Worm (Caenorhabditis elegans) whole organism, mixed stage, embryonic: ENCODE results near the gene C37C3.9.
A peak's percentile ranks its signal among the peaks of the same experiment; 100 is the strongest.

Experiments
- M03D4.4 ChIP-seq: sonication (generic microtip); optimal IDR thresholded peaks from 2 replicates; lab custom pipeline; 2017; ENCODE audit warnings: mild to moderate bottlenecking, missing genetic modification characterization, missing compliant biosample characterization
- bed-3 ChIP-seq: fragments of 200-800 bp; sonication (Bioruptor generic); optimal IDR thresholded peaks from 3 replicates; lab custom pipeline; 2018; ENCODE audit warnings: mild to moderate bottlenecking, missing genetic modification characterization, moderate library complexity, missing compliant biosample characterization
- blmp-1 ChIP-seq: fragments of 150-350 bp; optimal IDR thresholded peaks from 2 replicates; lab custom pipeline; 2014; ENCODE audit warnings: missing biosample characterization, missing genetic modification characterization
- ceh-43 ChIP-seq: fragments of 200-800 bp; sonication (Bioruptor generic); optimal IDR thresholded peaks from 2 replicates; lab custom pipeline; 2018; ENCODE audit warnings: mild to moderate bottlenecking, missing genetic modification characterization, moderate library complexity, missing compliant biosample characterization
- ceh-83 ChIP-seq: fragments of 200-800 bp; sonication (Bioruptor generic); optimal IDR thresholded peaks from 2 replicates; lab custom pipeline; 2018; ENCODE audit warnings: mild to moderate bottlenecking, missing genetic modification characterization, missing compliant biosample characterization
- ces-1 ChIP-seq: fragments of 150-350 bp; optimal IDR thresholded peaks from 2 replicates; lab custom pipeline; 2014; ENCODE audit warnings: missing biosample characterization, missing genetic modification reagents, missing genetic modification characterization
- drap-1 ChIP-seq: fragments of 200-800 bp; sonication (Bioruptor generic); optimal IDR thresholded peaks from 3 replicates; lab custom pipeline; 2018; ENCODE audit warnings: mild to moderate bottlenecking, missing genetic modification characterization, missing compliant biosample characterization
- elt-1 ChIP-seq: sonication (generic microtip); optimal IDR thresholded peaks from 2 replicates; lab custom pipeline; 2017; ENCODE audit warnings: missing genetic modification characterization, mild to moderate bottlenecking, missing compliant biosample characterization, antibody characterized with exemption, moderate library complexity, borderline replicate concordance; ENCODE audit not compliant: insufficient read depth
- elt-3 ChIP-seq: fragments of 150-350 bp; optimal IDR thresholded peaks from 2 replicates; lab custom pipeline; 2014; ENCODE audit warnings: missing biosample characterization, missing genetic modification characterization
- flh-1 ChIP-seq: fragments of 200-800 bp; sonication (Bioruptor generic); optimal IDR thresholded peaks from 2 replicates; lab custom pipeline; 2018; ENCODE audit warnings: mild to moderate bottlenecking, missing genetic modification characterization, moderate library complexity, missing compliant biosample characterization
- ham-2 ChIP-seq: fragments of 200-800 bp; sonication (Bioruptor generic); optimal IDR thresholded peaks from 2 replicates; lab custom pipeline; 2018; ENCODE audit warnings: mild to moderate bottlenecking, missing genetic modification characterization, missing compliant biosample characterization
- hlh-1 ChIP-seq: fragments of 150-350 bp; optimal IDR thresholded peaks from 2 replicates; lab custom pipeline; 2014; ENCODE audit warnings: missing biosample characterization, missing genetic modification reagents, missing genetic modification characterization
- lin-13 ChIP-seq: fragments of 150-350 bp; optimal IDR thresholded peaks from 2 replicates; lab custom pipeline; 2014; ENCODE audit warnings: missing biosample characterization, missing genetic modification characterization
- lin-32 ChIP-seq: fragments of 200-800 bp; sonication (Bioruptor generic); optimal IDR thresholded peaks from 2 replicates; lab custom pipeline; 2018; ENCODE audit warnings: mild to moderate bottlenecking, missing genetic modification characterization, missing compliant biosample characterization
- lsy-2 ChIP-seq: fragments of 150-350 bp; optimal IDR thresholded peaks from 2 replicates; lab custom pipeline; 2014; ENCODE audit warnings: missing biosample characterization, missing genetic modification characterization
- mab-5 ChIP-seq: fragments of 150-350 bp; optimal IDR thresholded peaks from 2 replicates; lab custom pipeline; 2014; ENCODE audit warnings: missing biosample characterization, missing genetic modification characterization
- mep-1 ChIP-seq: fragments of 150-350 bp; optimal IDR thresholded peaks from 2 replicates; lab custom pipeline; 2017; ENCODE audit warnings: missing biosample characterization, missing genetic modification reagents, missing genetic modification characterization, inconsistent platforms
- mls-2 ChIP-seq: sonication (generic microtip); optimal IDR thresholded peaks from 2 replicates; lab custom pipeline; 2016; ENCODE audit warnings: mild to moderate bottlenecking, missing genetic modification characterization, moderate library complexity, missing compliant biosample characterization
- nhr-2 ChIP-seq: fragments of 150-350 bp; optimal IDR thresholded peaks from 2 replicates; lab custom pipeline; 2014; ENCODE audit warnings: missing biosample characterization, missing genetic modification characterization
- nhr-237 ChIP-seq: fragments of 150-350 bp; optimal IDR thresholded peaks from 2 replicates; lab custom pipeline; 2014; ENCODE audit warnings: missing biosample characterization, missing genetic modification characterization
- nhr-28 ChIP-seq: fragments of 150-350 bp; optimal IDR thresholded peaks from 2 replicates; lab custom pipeline; 2014; ENCODE audit warnings: missing biosample characterization, missing genetic modification characterization
- pha-4 ChIP-seq: fragments of 150-350 bp; optimal IDR thresholded peaks from 2 replicates; lab custom pipeline; 2018; ENCODE audit warnings: missing biosample characterization, missing genetic modification reagents, missing genetic modification characterization
- sem-2 ChIP-seq: fragments of 200-800 bp; sonication (Bioruptor generic); optimal IDR thresholded peaks from 2 replicates; lab custom pipeline; 2018; ENCODE audit warnings: mild to moderate bottlenecking, missing genetic modification characterization, missing compliant biosample characterization
- snpc-4 ChIP-seq: fragments of 150-350 bp; optimal IDR thresholded peaks from 2 replicates; lab custom pipeline; 2014; ENCODE audit warnings: missing biosample characterization, missing genetic modification characterization
- sptf-1 ChIP-seq: sonication (generic microtip); optimal IDR thresholded peaks from 2 replicates; lab custom pipeline; 2017; ENCODE audit warnings: mild to moderate bottlenecking, missing genetic modification characterization, moderate library complexity, missing compliant biosample characterization
- unc-120 ChIP-seq: sonication (generic microtip); optimal IDR thresholded peaks from 2 replicates; lab custom pipeline; 2017; ENCODE audit warnings: missing genetic modification characterization, missing compliant biosample characterization; ENCODE audit not compliant: poor library complexity, severe bottlenecking
- unc-39 ChIP-seq: fragments of 150-350 bp; optimal IDR thresholded peaks from 2 replicates; lab custom pipeline; 2014; ENCODE audit warnings: missing biosample characterization, missing genetic modification characterization
- zip-8 ChIP-seq: fragments of 150-350 bp; optimal IDR thresholded peaks from 2 replicates; lab custom pipeline; 2014; ENCODE audit warnings: missing biosample characterization, missing genetic modification characterization
- ztf-11 ChIP-seq: fragments of 150-350 bp; optimal IDR thresholded peaks from 2 replicates; lab custom pipeline; 2014; ENCODE audit warnings: missing biosample characterization, missing genetic modification characterization

Gene C37C3.9

ce11 chrV:7876881-7877475 lies 22.5 kb upstream of the C37C3.9 start, which contains the start of gene F40A3.3:
Gene F40A3.3 (plus strand): TSS chrV:7877444.
- TF ChIP-seq drap-1 = no peak
- TF ChIP-seq lin-32 (GFP tag; lab: Kevin White, UChicago) = no peak
- no peak for TF ChIP-seq nhr-237 (tag; lab: Kevin White, UChicago)
- TF ChIP-seq sem-2 (GFP tag; lab: Kevin White, UChicago) = no peak
- TF ChIP-seq lsy-2 (tag; lab: Kevin White, UChicago) = no peak
- no peak for TF ChIP-seq ceh-43 (GFP tag; lab: Kevin White, UChicago)
- TF ChIP-seq lin-13 = no peak
- no peak for TF ChIP-seq snpc-4 (tag; lab: Kevin White, UChicago)
- no peak for TF ChIP-seq flh-1
- no peak for TF ChIP-seq bed-3 (GFP tag; lab: Kevin White, UChicago)
- TF ChIP-seq mab-5 (tag; lab: Kevin White, UChicago) = no peak
- TF ChIP-seq hlh-1 (tag; lab: Kevin White, UChicago) = no peak
- no peak for TF ChIP-seq ham-2 (GFP tag; lab: Kevin White, UChicago)
- TF ChIP-seq sptf-1 (tag; lab: Kevin White, UChicago) = no peak

DNA sequence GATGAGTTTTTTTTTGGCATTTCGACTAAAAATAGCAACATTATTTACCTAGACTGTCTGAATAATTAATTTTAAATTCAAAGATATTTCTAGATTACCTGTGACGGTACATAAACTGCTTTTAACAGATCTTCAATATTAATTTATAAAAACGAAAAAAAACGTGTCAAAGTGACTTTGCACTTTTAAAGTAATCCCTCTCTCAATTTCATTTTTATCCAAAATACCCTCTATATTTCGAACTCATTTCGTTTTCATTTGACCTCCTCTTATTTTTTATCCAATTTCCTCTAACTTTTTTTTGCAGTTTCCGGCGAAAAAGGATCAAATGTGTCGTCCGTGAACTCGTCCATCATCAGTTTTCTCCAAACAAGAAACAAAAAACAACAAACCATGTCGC lies 21.0 kb upstream of the C37C3.9 start, which contains the start of gene F40A3.4:
F40A3.4 (plus strand) TSS at position 301 of the 400 bp plus-strand sequence.
- TF ChIP-seq ces-1 (GFP tag; lab: Kevin White, UChicago) = no peak
- no peak for TF ChIP-seq blmp-1 (tag; lab: Kevin White, UChicago)
- no peak for TF ChIP-seq lin-32 (GFP tag; lab: Kevin White, UChicago)
- TF ChIP-seq elt-3 (tag; lab: Kevin White, UChicago) = no peak
- TF ChIP-seq ham-2 (GFP tag; lab: Kevin White, UChicago) = no peak
- TF ChIP-seq nhr-2 (tag; lab: Kevin White, UChicago) = no peak
- TF ChIP-seq unc-120 (tag; lab: Kevin White, UChicago) = no peak
- TF ChIP-seq ceh-83 (GFP tag; lab: Kevin White, UChicago) = no peak
- TF ChIP-seq nhr-237 (tag; lab: Kevin White, UChicago) = no peak
- TF ChIP-seq pha-4 (tag; lab: Kevin White, UChicago) = no peak
- TF ChIP-seq ztf-11 (tag; lab: Kevin White, UChicago) = no peak
- TF ChIP-seq lin-13 = no peak
- no peak for TF ChIP-seq bed-3 (GFP tag; lab: Kevin White, UChicago)
- TF ChIP-seq M03D4.4 (tag; lab: Kevin White, UChicago) = no peak
- TF ChIP-seq sptf-1 (tag; lab: Kevin White, UChicago) = no peak
- no peak for TF ChIP-seq unc-39 (tag; lab: Kevin White, UChicago)
- TF ChIP-seq drap-1 = no peak

ce11 chrV:7872945-7873344 lies 18.4 kb upstream of the C37C3.9 start:
- no peak for TF ChIP-seq zip-8 (tag; lab: Kevin White, UChicago)
- TF ChIP-seq ham-2 (GFP tag; lab: Kevin White, UChicago) = no peak
- no peak for TF ChIP-seq nhr-2 (tag; lab: Kevin White, UChicago)
- TF ChIP-seq flh-1 = no peak
- peak; percentile 86 for TF ChIP-seq ces-1 (GFP tag; lab: Kevin White, UChicago)
- no peak for TF ChIP-seq mls-2 (tag; lab: Kevin White, UChicago)

- TF ChIP-seq sptf-1 (tag; lab: Kevin White, UChicago) = no peak
- TF ChIP-seq nhr-237 (tag; lab: Kevin White, UChicago) = no peak
- TF ChIP-seq flh-1 = no peak
- no peak for TF ChIP-seq hlh-1 (tag; lab: Kevin White, UChicago)
- no peak for TF ChIP-seq elt-1 (tag; lab: Kevin White, UChicago)
- no peak for TF ChIP-seq unc-39 (tag; lab: Kevin White, UChicago)
These were observed 16.2 kb upstream of the C37C3.9 start, which contains the start of gene nipi-4 for ce11 chrV:7870707-7871106. Gene nipi-4 (minus strand): TSS chrV:7870807.

ce11 chrV:7864663-7865062 lies 10.2 kb upstream of the C37C3.9 start, which contains the start of gene C37C3.11:
Gene C37C3.11 (minus strand): TSS chrV:7864763.
- TF ChIP-seq flh-1 (no peak), nhr-28 (tag; lab: Kevin White, UChicago) (no peak), blmp-1 (tag; lab: Kevin White, UChicago) (no peak), sem-2 (GFP tag; lab: Kevin White, UChicago) (no peak), ham-2 (GFP tag; lab: Kevin White, UChicago) (no peak), mls-2 (tag; lab: Kevin White, UChicago) (no peak), mep-1 (no peak), zip-8 (tag; lab: Kevin White, UChicago) (no peak), ztf-11 (tag; lab: Kevin White, UChicago) (no peak), hlh-1 (tag; lab: Kevin White, UChicago) (no peak)
